Worm (Caenorhabditis elegans) whole organism, young adult: ENCODE data around the gene F34D10.3.

ENCODE experiments used
- B0261.1 ChIP-seq: sonication (generic microtip); optimal IDR thresholded peaks from 2 replicates; lab custom pipeline; 2016; ENCODE audit warnings: mild to moderate bottlenecking, missing genetic modification characterization, moderate library complexity, missing compliant biosample characterization
- D2030.7 ChIP-seq: fragments of 200-800 bp; sonication (Bioruptor generic); IDR thresholded peaks from 2 replicates; pipeline ENCODE4 v1.3.6; 2022; ENCODE audit warnings: missing genetic modification reagents, missing genetic modification characterization, missing compliant biosample characterization
- F10E7.11 ChIP-seq: sonication (generic microtip); optimal IDR thresholded peaks from 2 replicates; lab custom pipeline; 2017; ENCODE audit warnings: mild to moderate bottlenecking, missing genetic modification characterization, moderate library complexity, missing compliant biosample characterization
- F22D6.2 ChIP-seq: sonication (generic microtip); optimal IDR thresholded peaks from 2 replicates; lab custom pipeline; 2016; ENCODE audit warnings: mild to moderate bottlenecking, missing genetic modification characterization, missing compliant biosample characterization
- F49E8.2 ChIP-seq: sonication (generic microtip); optimal IDR thresholded peaks from 3 replicates; lab custom pipeline; 2017; ENCODE audit warnings: missing genetic modification characterization, mild to moderate bottlenecking, missing compliant biosample characterization, antibody characterized with exemption, moderate library complexity; ENCODE audit not compliant: insufficient read depth
- F57A8.1 ChIP-seq: fragments of 200-800 bp; sonication (Bioruptor generic); optimal IDR thresholded peaks from 2 replicates; lab custom pipeline; 2018; ENCODE audit warnings: mild to moderate bottlenecking, missing genetic modification characterization, moderate library complexity, missing compliant biosample characterization
- T26A5.8 ChIP-seq: sonication (generic microtip); optimal IDR thresholded peaks from 2 replicates; lab custom pipeline; 2016; ENCODE audit warnings: missing genetic modification characterization, missing compliant biosample characterization
- Y53F4B.3 ChIP-seq: fragments of 200-800 bp; sonication (Bioruptor generic); IDR thresholded peaks from 2 replicates; pipeline ENCODE4 v1.3.6; 2022; ENCODE audit warnings: missing genetic modification reagents, missing genetic modification characterization, missing compliant biosample characterization
- Y56A3A.18 ChIP-seq: fragments of 200-800 bp; sonication (Bioruptor generic); IDR thresholded peaks from 2 replicates; pipeline ENCODE4 v1.3.6; 2022; ENCODE audit warnings: missing genetic modification reagents, missing genetic modification characterization, missing compliant biosample characterization
- akir-1 ChIP-seq: fragments of 200-800 bp; sonication (Bioruptor generic); optimal IDR thresholded peaks from 2 replicates; lab custom pipeline; 2018; ENCODE audit warnings: mild to moderate bottlenecking, missing genetic modification characterization, moderate library complexity, missing compliant biosample characterization
- ccch-3 ChIP-seq: fragments of 200-800 bp; sonication (Bioruptor generic); optimal IDR thresholded peaks from 2 replicates; lab custom pipeline; 2018; ENCODE audit warnings: mild to moderate bottlenecking, missing genetic modification characterization, missing compliant biosample characterization
- cebp-2 ChIP-seq: fragments of 200-800 bp; sonication (Bioruptor generic); IDR thresholded peaks from 2 replicates; pipeline ENCODE4 v1.3.6; 2022; ENCODE audit warnings: missing genetic modification characterization, missing compliant biosample characterization
- ceh-40 ChIP-seq: fragments of 200-800 bp; sonication (Bioruptor generic); IDR thresholded peaks from 2 replicates; pipeline ENCODE4 v1.3.6; 2022; ENCODE audit warnings: missing genetic modification characterization, missing compliant biosample characterization
- ceh-58 ChIP-seq: fragments of 200-800 bp; sonication (Bioruptor generic); IDR thresholded peaks from 2 replicates; pipeline ENCODE4 v1.3.6; 2022; ENCODE audit warnings: missing genetic modification characterization, missing compliant biosample characterization
- die-1 ChIP-seq: sonication (generic microtip); optimal IDR thresholded peaks from 2 replicates; lab custom pipeline; 2016; ENCODE audit warnings: missing genotype, mild to moderate bottlenecking, missing genetic modification characterization, missing compliant biosample characterization
- dpl-1 ChIP-seq: fragments of 150-350 bp; optimal IDR thresholded peaks from 2 replicates; lab custom pipeline; 2014; ENCODE audit warnings: missing biosample characterization, missing genetic modification reagents, missing genetic modification characterization
- efl-1 ChIP-seq: fragments of 150-350 bp; optimal IDR thresholded peaks from 2 replicates; lab custom pipeline; 2014; ENCODE audit warnings: missing biosample characterization, missing genetic modification reagents, missing genetic modification characterization
- egl-18 ChIP-seq: fragments of 200-800 bp; sonication (Bioruptor generic); IDR thresholded peaks from 2 replicates; pipeline ENCODE4 v1.3.6; 2022; ENCODE audit warnings: missing genetic modification reagents, missing genetic modification characterization, missing compliant biosample characterization
- egrh-3 ChIP-seq: fragments of 200-800 bp; sonication (Bioruptor generic); IDR thresholded peaks from 2 replicates; pipeline ENCODE4 v1.3.6; 2022; ENCODE audit warnings: missing genetic modification reagents, missing genetic modification characterization, missing compliant biosample characterization
- hlh-12 ChIP-seq: sonication (generic microtip); optimal IDR thresholded peaks from 2 replicates; lab custom pipeline; 2016; ENCODE audit warnings: missing genetic modification characterization, missing compliant biosample characterization
- hsf-1 ChIP-seq: fragments of 200-800 bp; sonication (Bioruptor generic); IDR thresholded peaks from 2 replicates; pipeline ENCODE4 v1.3.6; 2022; ENCODE audit warnings: missing genetic modification reagents, missing genetic modification characterization, missing compliant biosample characterization
- lag-1 ChIP-seq: fragments of 200-800 bp; sonication (Bioruptor generic); IDR thresholded peaks from 2 replicates; pipeline ENCODE4 v1.3.6; 2022; ENCODE audit warnings: missing genetic modification reagents, missing genetic modification characterization, missing compliant biosample characterization
- lin-26 ChIP-seq: fragments of 200-800 bp; sonication (Bioruptor generic); IDR thresholded peaks from 2 replicates; pipeline ENCODE4 v1.3.6; 2022; ENCODE audit warnings: missing genetic modification reagents, missing genetic modification characterization, missing compliant biosample characterization
- lin-35 ChIP-seq, 3 experiments: fragments of 150-350 bp in 2 of 3; sonication (generic microtip) in 1 of 3; optimal IDR thresholded peaks; 2 replicates each; lab custom pipeline; 2014 to 2018; ENCODE audit warnings: missing biosample characterization in 3 of 3, missing genetic modification characterization in 3 of 3, missing genetic modification reagents in 3 of 3
- lin-54 ChIP-seq: fragments of 200-800 bp; sonication (Bioruptor generic); optimal IDR thresholded peaks from 2 replicates; lab custom pipeline; 2018; ENCODE audit warnings: mild to moderate bottlenecking, missing genetic modification characterization, missing compliant biosample characterization
- lir-1 ChIP-seq: fragments of 200-800 bp; sonication (Bioruptor generic); conservative IDR thresholded peaks from 2 replicates; pipeline ENCODE4 v1.3.6; 2022; ENCODE audit warnings: missing genetic modification reagents, missing genetic modification characterization, missing compliant biosample characterization
- lsl-1 ChIP-seq: fragments of 200-800 bp; sonication (Bioruptor generic); optimal IDR thresholded peaks from 2 replicates; lab custom pipeline; 2018; ENCODE audit warnings: mild to moderate bottlenecking, missing genetic modification characterization, moderate library complexity, missing compliant biosample characterization
- madf-10 ChIP-seq: sonication (generic microtip); optimal IDR thresholded peaks from 2 replicates; lab custom pipeline; 2016; ENCODE audit warnings: mild to moderate bottlenecking, missing genetic modification characterization, missing compliant biosample characterization
- madf-3 ChIP-seq: fragments of 200-800 bp; sonication (Bioruptor generic); IDR thresholded peaks from 2 replicates; pipeline ENCODE4 v1.3.6; 2022; ENCODE audit warnings: missing genetic modification reagents, missing genetic modification characterization, missing compliant biosample characterization
- madf-8 ChIP-seq: fragments of 200-800 bp; sonication (Bioruptor generic); conservative IDR thresholded peaks from 2 replicates; pipeline ENCODE4 v1.3.6; 2022; ENCODE audit warnings: missing genetic modification reagents, missing genetic modification characterization, missing compliant biosample characterization
- nfyb-1 ChIP-seq: fragments of 200-800 bp; sonication (Bioruptor generic); IDR thresholded peaks from 2 replicates; pipeline ENCODE4 v1.3.6; 2022; ENCODE audit warnings: missing genetic modification reagents, missing genetic modification characterization, missing compliant biosample characterization
- nhr-120 ChIP-seq: fragments of 200-800 bp; sonication (Bioruptor generic); IDR thresholded peaks from 2 replicates; pipeline ENCODE4 v1.3.6; 2022; ENCODE audit warnings: missing genetic modification characterization, missing compliant biosample characterization
- pha-4 ChIP-seq: fragments of 150-350 bp; sonication (generic microtip); optimal IDR thresholded peaks from 2 replicates; lab custom pipeline; 2014; ENCODE audit warnings: missing biosample characterization, missing genetic modification reagents, missing genetic modification characterization
- rpc-1 ChIP-seq, 2 experiments: fragments of 150-350 bp in 1 of 2; sonication (generic microtip) in 1 of 2; optimal IDR thresholded peaks; 2 replicates each; lab custom pipeline; 2014 to 2018; ENCODE audit warnings: missing biosample characterization in 1 of 2, missing genetic modification characterization in 1 of 2, missing genetic modification reagents in 1 of 2, missing genotype in 1 of 2
- snpc-4 ChIP-seq, 5 experiments: fragments of 150-350 bp in 1 of 5; sonication (generic microtip) in 4 of 5; optimal IDR thresholded peaks; 2 replicates each; lab custom pipeline; 2014 to 2018; ENCODE audit warnings: missing genetic modification characterization in 5 of 5, missing biosample characterization in 3 of 5, antibody characterized with exemption in 2 of 5, mild to moderate bottlenecking in 2 of 5, missing compliant biosample characterization in 2 of 5, missing genotype in 2 of 5, moderate library complexity in 2 of 5, missing genetic modification reagents in 1 of 5
- unc-62 ChIP-seq: fragments of 150-350 bp; optimal IDR thresholded peaks from 2 replicates; lab custom pipeline; 2014; ENCODE audit warnings: missing biosample characterization, missing genetic modification reagents, missing genetic modification characterization
- zfh-2 ChIP-seq: fragments of 200-800 bp; sonication (Bioruptor generic); conservative IDR thresholded peaks from 2 replicates; pipeline ENCODE4 v1.3.6; 2022; ENCODE audit warnings: missing genetic modification reagents, missing genetic modification characterization, missing compliant biosample characterization
- ztf-18 ChIP-seq: sonication (generic microtip); optimal IDR thresholded peaks from 2 replicates; lab custom pipeline; 2016; ENCODE audit warnings: missing genotype, mild to moderate bottlenecking, missing genetic modification characterization, missing compliant biosample characterization
- ztf-22 ChIP-seq: fragments of 200-800 bp; sonication (Bioruptor generic); optimal IDR thresholded peaks from 2 replicates; lab custom pipeline; 2018; ENCODE audit warnings: mild to moderate bottlenecking, missing genetic modification characterization, moderate library complexity, missing compliant biosample characterization
- ztf-26 ChIP-seq: sonication (generic microtip); optimal IDR thresholded peaks from 2 replicates; lab custom pipeline; 2017; ENCODE audit warnings: missing genetic modification characterization, missing compliant biosample characterization
- ztf-28 ChIP-seq: fragments of 200-800 bp; sonication (Bioruptor generic); IDR thresholded peaks from 2 replicates; pipeline ENCODE4 v1.3.6; 2022; ENCODE audit warnings: missing genetic modification reagents, missing genetic modification characterization, missing compliant biosample characterization
- ztf-6 ChIP-seq: fragments of 200-800 bp; sonication (Bioruptor generic); IDR thresholded peaks from 2 replicates; pipeline ENCODE4 v1.3.6; 2022; ENCODE audit warnings: missing genetic modification reagents, missing genetic modification characterization, missing compliant biosample characterization

Gene F34D10.3

DNA sequence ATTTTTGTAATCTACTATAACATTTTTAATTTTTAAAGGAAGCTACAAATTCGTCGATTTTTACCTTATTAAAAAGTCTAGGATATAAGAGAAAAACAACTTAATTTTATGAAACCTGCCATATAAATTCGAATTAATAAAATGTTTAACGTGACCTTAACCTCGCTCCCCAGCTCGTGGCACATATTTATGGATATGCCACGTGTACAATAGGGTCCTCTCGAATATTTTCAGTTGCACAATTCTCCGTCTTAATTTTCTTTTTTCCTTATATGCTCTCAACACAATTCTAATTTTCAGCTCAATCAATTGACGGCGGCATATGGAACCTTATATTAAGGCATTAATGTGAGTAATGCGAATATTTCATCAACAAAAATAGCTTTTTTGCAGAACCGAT, 2.2 kb downstream of the F34D10.3 start, which contains the start of gene F34D10.4:
TSS of gene F34D10.4 (plus strand) at position 301 of the 400 bp plus-strand sequence.
- TF ChIP-seq die-1 (tag; lab: Kevin White, UChicago), result no peak
- TF ChIP-seq F57A8.1 (GFP tag; lab: Kevin White, UChicago), result no peak
- no peak for TF ChIP-seq ztf-22 (GFP tag; lab: Kevin White, UChicago)
- no peak for TF ChIP-seq akir-1 (GFP tag; lab: Kevin White, UChicago)
- no peak for TF ChIP-seq lir-1 (GFP tag; lab: Robert Waterston, UW)

DNA sequence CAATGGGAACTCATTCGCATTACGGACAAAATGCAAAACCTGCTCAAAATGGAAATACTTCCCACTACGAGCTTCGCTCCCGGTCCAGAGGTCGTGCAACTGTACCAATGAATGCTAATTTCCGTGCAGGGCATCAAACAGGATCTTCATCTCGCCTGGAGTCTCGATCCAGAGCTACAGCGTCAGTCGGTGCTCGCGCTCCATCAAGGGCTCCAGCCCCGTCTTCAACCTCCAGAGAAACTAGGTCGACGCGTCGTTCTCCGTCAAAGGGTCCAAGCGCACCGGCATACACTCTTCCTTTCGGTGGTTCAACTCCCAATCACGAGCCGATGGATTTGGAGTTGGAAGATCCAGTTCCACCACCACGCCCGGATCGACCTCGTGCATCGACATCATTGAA, 3.7 kb downstream of the F34D10.3 start:
- TF ChIP-seq ccch-3 (GFP tag; lab: Kevin White, UChicago) (no peak), zfh-2 (GFP tag; lab: Robert Waterston, UW) (peak; percentile 82), snpc-4 (GFP tag; optimal IDR thresholded peaks at IDR 0.05; lab: Kevin White, UChicago) (no peak), snpc-4 (tag; optimal IDR thresholded peaks at IDR 0.05; lab: Kevin White, UChicago) (no peak)

DNA sequence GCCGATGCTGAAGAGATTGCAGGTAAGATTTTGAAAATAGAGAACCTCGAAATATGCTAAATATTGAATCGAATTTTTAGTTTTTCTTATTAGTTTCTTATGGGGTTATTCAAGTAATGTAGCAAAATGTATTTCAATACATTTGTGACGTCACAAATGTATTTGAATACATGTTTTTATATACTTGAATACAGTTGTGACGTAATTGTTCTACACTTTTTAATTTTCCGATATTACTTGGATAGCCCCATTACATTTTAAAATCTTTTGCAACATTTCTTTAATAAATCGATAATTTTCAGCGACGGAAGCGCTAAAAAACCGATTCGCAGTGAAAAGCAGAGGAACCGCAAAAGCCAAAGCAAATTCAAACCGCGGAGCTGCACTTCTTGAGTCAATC, 4.3 kb downstream of the F34D10.3 start:
- TF ChIP-seq ceh-58 (GFP tag; lab: Robert Waterston, UW), result no peak
- TF ChIP-seq Y53F4B.3 (GFP tag; lab: Robert Waterston, UW), result no peak
- no peak for TF ChIP-seq ztf-26 (tag; lab: Kevin White, UChicago)
- TF ChIP-seq egl-18 (GFP tag; lab: Robert Waterston, UW), result no peak
- TF ChIP-seq, all 124 proteins: peak for 0

DNA sequence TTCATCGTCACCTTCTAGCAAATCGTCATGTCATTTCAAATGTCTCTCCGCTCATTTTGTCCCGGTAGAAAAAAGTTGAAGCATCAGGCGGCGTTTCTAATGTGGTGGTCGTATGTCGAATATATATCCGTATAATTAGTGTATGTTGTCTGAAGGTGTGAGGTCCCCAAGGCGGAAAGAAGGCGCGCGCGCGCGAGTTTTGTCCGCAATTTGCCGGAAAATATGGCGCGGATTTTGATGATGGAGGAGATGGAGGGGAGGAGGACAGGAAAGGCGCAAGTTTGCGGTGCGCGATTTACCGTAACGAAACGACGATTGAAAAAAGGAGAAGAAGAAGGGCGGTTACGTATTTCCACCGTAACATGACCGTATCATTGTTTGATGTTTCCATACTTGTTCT, 8.0 kb downstream of the F34D10.3 start:
- TF ChIP-seq zfh-2 (GFP tag; lab: Robert Waterston, UW), result peak; percentile 58; the same call in 1 of the 2 replicates
- TF ChIP-seq unc-62 (GFP tag; lab: Kevin White, UChicago), result no peak
- no peak for TF ChIP-seq F10E7.11
- TF ChIP-seq hsf-1 (GFP tag; lab: Robert Waterston, UW), result no peak
- TF ChIP-seq nfyb-1 (GFP tag; lab: Robert Waterston, UW), result no peak
- TF ChIP-seq B0261.1, result no peak
- no peak for TF ChIP-seq ceh-58 (GFP tag; lab: Robert Waterston, UW)
- TF ChIP-seq die-1 (tag; lab: Kevin White, UChicago), result no peak
- no peak for TF ChIP-seq nhr-120 (GFP tag; lab: Robert Waterston, UW)
- no peak for TF ChIP-seq lin-35 (GFP tag; optimal IDR thresholded peaks at IDR 0.05; lab: Kevin White, UChicago)
- TF ChIP-seq Y56A3A.18 (GFP tag; lab: Robert Waterston, UW), result no peak
- no peak for TF ChIP-seq cebp-2 (GFP tag; lab: Robert Waterston, UW)
- peak; percentile 37; the same call in 1 of the 2 replicates for TF ChIP-seq madf-8 (GFP tag; lab: Robert Waterston, UW)
- TF ChIP-seq efl-1 (GFP tag; lab: Kevin White, UChicago), result peak; percentile 50
- no peak for TF ChIP-seq ztf-18 (tag; lab: Kevin White, UChicago)
- no peak for TF ChIP-seq lin-54 (GFP tag; lab: Kevin White, UChicago)
- TF ChIP-seq ceh-40, result no peak
- no peak for TF ChIP-seq madf-10 (tag; lab: Kevin White, UChicago)
- no peak for TF ChIP-seq pha-4 (tag; lab: Kevin White, UChicago)
- TF ChIP-seq lin-26 (GFP tag; lab: Robert Waterston, UW), result no peak
- TF ChIP-seq lsl-1 (GFP tag; lab: Kevin White, UChicago), result no peak
- no peak for TF ChIP-seq madf-3
- TF ChIP-seq F57A8.1 (GFP tag; lab: Kevin White, UChicago), result no peak
- no peak for TF ChIP-seq F22D6.2 (tag; lab: Kevin White, UChicago)
- no peak for TF ChIP-seq rpc-1 (optimal IDR thresholded peaks at IDR 0.05; lab: Kevin White, UChicago)
- no peak for TF ChIP-seq rpc-1 (tag; optimal IDR thresholded peaks at IDR 0.05; lab: Kevin White, UChicago)
- TF ChIP-seq ztf-28, result no peak
- no peak for TF ChIP-seq dpl-1 (GFP tag; lab: Kevin White, UChicago)
- TF ChIP-seq ztf-6 (GFP tag; lab: Robert Waterston, UW), result no peak
- no peak for TF ChIP-seq T26A5.8 (tag; lab: Kevin White, UChicago)
- TF ChIP-seq lag-1 (GFP tag; lab: Robert Waterston, UW), result no peak
- TF ChIP-seq lir-1 (GFP tag; lab: Robert Waterston, UW), result no peak
- no peak for TF ChIP-seq hlh-12 (tag; lab: Kevin White, UChicago)
- TF ChIP-seq D2030.7 (GFP tag; lab: Robert Waterston, UW), result no peak
- no peak for TF ChIP-seq F49E8.2 (tag; lab: Kevin White, UChicago)
- TF ChIP-seq egrh-3 (GFP tag; lab: Robert Waterston, UW), result 0 out of 2 replicates have a peak, but pooled peaks have one; percentile 17
